Fruit fly (Drosophila melanogaster): ENCODE results near the gene eIF3g1.
A peak's percentile ranks its signal among the peaks of the same experiment; 100 is the strongest.

The eIF3g1 gene

DNA sequence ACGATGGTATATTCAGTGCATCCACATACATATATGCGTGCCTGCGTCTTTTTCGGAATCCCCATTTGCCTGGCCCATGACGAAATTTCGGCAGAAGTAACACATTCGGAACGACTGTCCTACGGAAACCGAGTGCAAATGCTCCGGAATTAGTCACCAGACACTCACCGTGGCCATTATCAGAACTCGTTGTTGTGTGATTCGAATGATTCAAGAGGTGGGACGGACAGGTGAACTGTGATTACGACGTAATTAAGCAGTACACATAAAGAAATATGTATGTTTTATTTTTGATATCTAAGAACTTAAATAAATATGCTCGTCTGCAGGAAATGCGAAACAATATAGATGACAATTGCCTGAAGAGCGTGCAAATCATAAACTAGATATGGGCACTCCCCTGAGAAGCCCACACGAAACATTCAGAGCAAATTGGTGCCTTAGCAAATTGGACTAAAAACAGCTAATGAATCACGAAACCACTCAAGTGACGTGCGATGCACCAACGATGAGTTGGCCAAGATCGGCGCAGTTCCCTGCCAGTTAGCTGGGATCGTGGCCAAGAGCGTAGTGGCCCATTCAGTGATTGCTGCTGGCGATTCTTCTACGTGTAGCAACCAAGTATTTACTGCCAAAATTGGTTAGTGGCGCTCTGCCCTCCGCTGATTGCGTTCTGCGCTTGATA is 18.7 kb downstream of the eIF3g1 start (continued):
- TF ChIP-seq Ets97D (GFP tag; optimal IDR thresholded peaks at IDR 0.05): no peak
- no peak for TF ChIP-seq CG16863 (GFP tag; optimal IDR thresholded peaks at IDR 0.05)
- TF ChIP-seq MBD-R2 (GFP tag; IDR thresholded peaks at IDR 0.05): no peak
- no peak for TF ChIP-seq CG14667 (GFP tag; IDR thresholded peaks at IDR 0.05)
- no peak for TF ChIP-seq ab (GFP tag; optimal IDR thresholded peaks at IDR 0.05)
- TF ChIP-seq CG2199 (GFP tag; IDR thresholded peaks at IDR 0.05): no peak
- TF ChIP-seq peb (GFP tag; IDR thresholded peaks at IDR 0.05): no peak
- peak; percentile 24 for TF ChIP-seq PHDP (tag; optimal IDR thresholded peaks at IDR 0.05)
- no peak for TF ChIP-seq GATAe (GFP tag; conservative IDR thresholded peaks at IDR 0.05)
- peak; percentile 8 for TF ChIP-seq Fer3 (tag; optimal IDR thresholded peaks at IDR 0.05)
- no peak for TF ChIP-seq CG10565 (GFP tag; optimal IDR thresholded peaks at IDR 0.05)
- TF ChIP-seq ATbp (GFP tag; optimal IDR thresholded peaks at IDR 0.05): no peak
- peak; percentile 49 for TF ChIP-seq CG13296 (GFP tag; optimal IDR thresholded peaks at IDR 0.05)
- TF ChIP-seq Poxn (GFP tag; IDR thresholded peaks at IDR 0.05): no peak
- peak; percentile 23 for TF ChIP-seq CHES-1-like (GFP tag; optimal IDR thresholded peaks at IDR 0.05)
- 0 out of 2 replicates have a peak, but pooled peaks have one; percentile 22 for TF ChIP-seq Atf6 (GFP tag; IDR thresholded peaks at IDR 0.05)
- no peak for TF ChIP-seq disco-r (GFP tag; optimal IDR thresholded peaks at IDR 0.05)
- TF ChIP-seq Sox102F (GFP tag; optimal IDR thresholded peaks at IDR 0.05): no peak
- TF ChIP-seq run (tag; optimal IDR thresholded peaks at IDR 0.05): no peak
- TF ChIP-seq CG9817 (tag; optimal IDR thresholded peaks at IDR 0.05): peak; percentile 28
- TF ChIP-seq abd-A (tag; optimal IDR thresholded peaks at IDR 0.05): no peak
- peak; percentile 30 for TF ChIP-seq CG6854 (GFP tag; optimal IDR thresholded peaks at IDR 0.05)
- TF ChIP-seq CG18619 (GFP tag; optimal IDR thresholded peaks at IDR 0.05): peak; percentile 58
- TF ChIP-seq Mad (GFP tag; optimal IDR thresholded peaks at IDR 0.05): no peak
- no peak for TF ChIP-seq H15 (GFP tag; IDR thresholded peaks at IDR 0.05)
- no peak for TF ChIP-seq D19A (tag; optimal IDR thresholded peaks at IDR 0.05)
- 0 out of 2 replicates have a peak, but pooled peaks have one; percentile 13 for TF ChIP-seq CG6689 (GFP tag; IDR thresholded peaks at IDR 0.05)
- TF ChIP-seq Doc3 (GFP tag; IDR thresholded peaks at IDR 0.05; ENCODE audit: partially characterized antibody): no peak
- 0 out of 2 replicates have a peak, but pooled peaks have one; percentile 6 for TF ChIP-seq CG4730 (GFP tag; IDR thresholded peaks at IDR 0.05)
- peak; percentile 32; the same call in 1 of the 2 replicates for TF ChIP-seq ranshi (GFP tag; IDR thresholded peaks at IDR 0.05)
- peak; percentile 56 for TF ChIP-seq CG11504 (tag; optimal IDR thresholded peaks at IDR 0.05)
- TF ChIP-seq kah (GFP tag; optimal IDR thresholded peaks at IDR 0.05): no peak
- peak; percentile 53; the same call in 2 of the 3 replicates for TF ChIP-seq row (GFP tag; IDR thresholded peaks at IDR 0.05)
- TF ChIP-seq Dp (GFP tag; optimal IDR thresholded peaks at IDR 0.05): no peak
- peak; percentile 33 for TF ChIP-seq CG17385 (GFP tag; optimal IDR thresholded peaks at IDR 0.05)
- TF ChIP-seq CG11456 (GFP tag; IDR thresholded peaks at IDR 0.05): 0 out of 3 replicates have a peak, but pooled peaks have one; percentile 42
- TF ChIP-seq sqz (GFP tag; optimal IDR thresholded peaks at IDR 0.05): no peak
- TF ChIP-seq HHEX (GFP tag; optimal IDR thresholded peaks at IDR 0.05): peak; percentile 45
- TF ChIP-seq ro (GFP tag; IDR thresholded peaks at IDR 0.05): no peak
- TF ChIP-seq CG17328 (GFP tag; IDR thresholded peaks at IDR 0.05): no peak
- TF ChIP-seq Camta (GFP tag; optimal IDR thresholded peaks at IDR 0.05): no peak
- TF ChIP-seq ewg (GFP tag; optimal IDR thresholded peaks at IDR 0.05): no peak
- peak; percentile 31; the same call in 1 of the 2 replicates for TF ChIP-seq Ptx1 (GFP tag; IDR thresholded peaks at IDR 0.05)
- TF ChIP-seq CG11695 (GFP tag; IDR thresholded peaks at IDR 0.05): no peak
- no peak for TF ChIP-seq ftz-f1 (GFP tag; optimal IDR thresholded peaks at IDR 0.05)
- TF ChIP-seq HmgD (GFP tag; optimal IDR thresholded peaks at IDR 0.05): no peak
- peak; percentile 5 for TF ChIP-seq Oli (tag; optimal IDR thresholded peaks at IDR 0.05)
- no peak for TF ChIP-seq HLHmδ (GFP tag; optimal IDR thresholded peaks at IDR 0.05)
- no peak for TF ChIP-seq sim (GFP tag; IDR thresholded peaks at IDR 0.05)
- no peak for TF ChIP-seq nerfin-2 (GFP tag; IDR thresholded peaks at IDR 0.05; ENCODE audit: partially characterized antibody)
